Worm (Caenorhabditis elegans) whole organism, late embryonic: ENCODE results near the gene zfp-3.

Experiments used
- C08G9.2 ChIP-seq: sonication (generic microtip); optimal IDR thresholded peaks from 2 replicates; lab custom pipeline; 2016; ENCODE audit warnings: mild to moderate bottlenecking, missing genetic modification characterization, moderate library complexity, missing compliant biosample characterization
- C38D4.7 ChIP-seq: fragments of 200-800 bp; sonication (Bioruptor generic); optimal IDR thresholded peaks from 2 replicates; lab custom pipeline; 2018; ENCODE audit warnings: mild to moderate bottlenecking, missing genetic modification characterization, moderate library complexity, missing compliant biosample characterization
- K02D7.2 ChIP-seq: sonication (generic microtip); optimal IDR thresholded peaks from 2 replicates; lab custom pipeline; 2017; ENCODE audit warnings: mild to moderate bottlenecking, missing genetic modification characterization, missing compliant biosample characterization
- K09A11.1 ChIP-seq: sonication (generic microtip); optimal IDR thresholded peaks from 2 replicates; lab custom pipeline; 2017; ENCODE audit warnings: antibody characterized with exemption, mild to moderate bottlenecking, missing genetic modification characterization, missing compliant biosample characterization; ENCODE audit not compliant: insufficient read depth
- ahr-1 ChIP-seq: sonication (generic microtip); optimal IDR thresholded peaks from 2 replicates; lab custom pipeline; 2016; ENCODE audit warnings: missing genetic modification characterization, missing compliant biosample characterization
- ama-1 ChIP-seq: fragments of 150-350 bp; optimal IDR thresholded peaks from 2 replicates; lab custom pipeline; 2014
- ceh-14 ChIP-seq: sonication (generic microtip); optimal IDR thresholded peaks from 2 replicates; lab custom pipeline; 2016; ENCODE audit warnings: missing genotype, missing genetic modification characterization, missing compliant biosample characterization
- ceh-19 ChIP-seq: fragments of 200-800 bp; sonication (Bioruptor generic); optimal IDR thresholded peaks from 2 replicates; lab custom pipeline; 2018; ENCODE audit warnings: mild to moderate bottlenecking, missing genetic modification characterization, missing compliant biosample characterization
- ceh-2 ChIP-seq: sonication (generic microtip); optimal IDR thresholded peaks from 2 replicates; lab custom pipeline; 2016; ENCODE audit warnings: missing genotype, missing genetic modification characterization, missing compliant biosample characterization
- ceh-24 ChIP-seq: sonication (generic microtip); optimal IDR thresholded peaks from 2 replicates; lab custom pipeline; 2016; ENCODE audit warnings: mild to moderate bottlenecking, missing genetic modification characterization, missing compliant biosample characterization
- ceh-34 ChIP-seq: sonication (generic microtip); optimal IDR thresholded peaks from 2 replicates; lab custom pipeline; 2016; ENCODE audit warnings: mild to moderate bottlenecking, missing genetic modification characterization, missing compliant biosample characterization
- ceh-48 ChIP-seq: sonication (generic microtip); optimal IDR thresholded peaks from 2 replicates; lab custom pipeline; 2016; ENCODE audit warnings: missing genetic modification characterization, inconsistent platforms, missing compliant biosample characterization
- che-1 ChIP-seq: sonication (generic microtip); optimal IDR thresholded peaks from 2 replicates; lab custom pipeline; 2016; ENCODE audit warnings: mild to moderate bottlenecking, missing genetic modification characterization, missing compliant biosample characterization
- ets-4 ChIP-seq: sonication (generic microtip); optimal IDR thresholded peaks from 2 replicates; lab custom pipeline; 2016; ENCODE audit warnings: missing genetic modification characterization, missing compliant biosample characterization
- fax-1 ChIP-seq: sonication (generic microtip); optimal IDR thresholded peaks from 2 replicates; lab custom pipeline; 2016; ENCODE audit warnings: missing genotype, missing genetic modification characterization, missing compliant biosample characterization
- fkh-10 ChIP-seq: fragments of 150-350 bp; optimal IDR thresholded peaks from 2 replicates; lab custom pipeline; 2014; ENCODE audit warnings: missing biosample characterization, missing genetic modification reagents, missing genetic modification characterization
- hlh-15 ChIP-seq: sonication (generic microtip); optimal IDR thresholded peaks from 2 replicates; lab custom pipeline; 2016; ENCODE audit warnings: missing genetic modification characterization, missing compliant biosample characterization
- hlh-6 ChIP-seq: sonication (generic microtip); optimal IDR thresholded peaks from 2 replicates; lab custom pipeline; 2016; ENCODE audit warnings: missing genotype, missing genetic modification characterization, missing compliant biosample characterization
- lim-6 ChIP-seq: sonication (generic microtip); optimal IDR thresholded peaks from 2 replicates; lab custom pipeline; 2016; ENCODE audit warnings: missing genetic modification characterization, missing compliant biosample characterization
- lin-11 ChIP-seq: fragments of 200-800 bp; sonication (Bioruptor generic); optimal IDR thresholded peaks from 2 replicates; lab custom pipeline; 2018; ENCODE audit warnings: mild to moderate bottlenecking, missing genetic modification characterization, missing compliant biosample characterization
- madf-2 ChIP-seq: sonication (generic microtip); optimal IDR thresholded peaks from 2 replicates; lab custom pipeline; 2017; ENCODE audit warnings: missing genetic modification characterization, missing compliant biosample characterization
- nfya-1 ChIP-seq: sonication (generic microtip); optimal IDR thresholded peaks from 2 replicates; lab custom pipeline; 2017; ENCODE audit warnings: missing genetic modification characterization, mild to moderate bottlenecking, missing compliant biosample characterization, antibody characterized with exemption, moderate library complexity
- nhr-232 ChIP-seq: sonication (generic microtip); optimal IDR thresholded peaks from 2 replicates; lab custom pipeline; 2016; ENCODE audit warnings: missing genetic modification characterization, missing compliant biosample characterization
- npax-4 ChIP-seq: sonication (generic microtip); optimal IDR thresholded peaks from 2 replicates; lab custom pipeline; 2016; ENCODE audit warnings: missing genetic modification characterization, missing compliant biosample characterization
- odd-2 ChIP-seq: sonication (generic microtip); optimal IDR thresholded peaks from 2 replicates; lab custom pipeline; 2017; ENCODE audit warnings: antibody characterized with exemption, mild to moderate bottlenecking, missing genetic modification characterization, missing compliant biosample characterization
- pat-9 ChIP-seq: fragments of 200-800 bp; sonication (Bioruptor generic); optimal IDR thresholded peaks from 2 replicates; lab custom pipeline; 2018; ENCODE audit warnings: mild to moderate bottlenecking, missing genetic modification characterization, moderate library complexity, missing compliant biosample characterization
- pax-1 ChIP-seq: fragments of 150-350 bp; optimal IDR thresholded peaks from 2 replicates; lab custom pipeline; 2014; ENCODE audit warnings: missing biosample characterization, missing genetic modification characterization
- pha-4 ChIP-seq: fragments of 150-350 bp; optimal IDR thresholded peaks from 2 replicates; lab custom pipeline; 2018; ENCODE audit warnings: missing biosample characterization, missing genetic modification reagents, missing genetic modification characterization
- pqm-1 ChIP-seq: sonication (generic microtip); optimal IDR thresholded peaks from 2 replicates; lab custom pipeline; 2016; ENCODE audit warnings: missing genetic modification characterization, missing compliant biosample characterization
- pros-1 ChIP-seq: fragments of 150-350 bp; optimal IDR thresholded peaks from 2 replicates; lab custom pipeline; 2014; ENCODE audit warnings: missing biosample characterization, missing genetic modification reagents, missing genetic modification characterization
- ref-2 ChIP-seq: sonication (generic microtip); optimal IDR thresholded peaks from 2 replicates; lab custom pipeline; 2016; ENCODE audit warnings: missing genetic modification characterization, missing compliant biosample characterization
- rnt-1 ChIP-seq: sonication (generic microtip); optimal IDR thresholded peaks from 2 replicates; lab custom pipeline; 2016; ENCODE audit warnings: missing genetic modification characterization, missing compliant biosample characterization
- sdc-2 ChIP-seq: sonication (generic microtip); optimal IDR thresholded peaks from 2 replicates; lab custom pipeline; 2016; ENCODE audit warnings: missing genotype, missing genetic modification characterization, missing compliant biosample characterization
- sox-4 ChIP-seq: sonication (generic microtip); optimal IDR thresholded peaks from 2 replicates; lab custom pipeline; 2017; ENCODE audit warnings: mild to moderate bottlenecking, missing genetic modification characterization, inconsistent platforms, missing compliant biosample characterization
- syd-9 ChIP-seq: sonication (generic microtip); optimal IDR thresholded peaks from 2 replicates; lab custom pipeline; 2016; ENCODE audit warnings: mild to moderate bottlenecking, missing genetic modification characterization, moderate library complexity, missing compliant biosample characterization
- unc-3 ChIP-seq, 2 experiments: fragments of 200-800 bp in 1 of 2; sonication (Bioruptor generic) in 1 of 2; sonication (generic microtip) in 1 of 2; conservative IDR thresholded peaks in 1 of 2; optimal IDR thresholded peaks in 1 of 2; 2 replicates each; pipeline versions ENCODE4 v1.3.6 to Lab custom; 2016 to 2022; ENCODE audit warnings: missing compliant biosample characterization in 2 of 2, missing genetic modification characterization in 2 of 2, missing genetic modification reagents in 1 of 2
- unc-55 ChIP-seq: sonication (generic microtip); optimal IDR thresholded peaks from 2 replicates; lab custom pipeline; 2017; ENCODE audit warnings: missing biosample characterization, missing genetic modification reagents, missing genetic modification characterization
- unc-86 ChIP-seq: sonication (generic microtip); optimal IDR thresholded peaks from 2 replicates; lab custom pipeline; 2016; ENCODE audit warnings: missing genetic modification characterization, missing compliant biosample characterization
- zip-5 ChIP-seq: sonication (generic microtip); optimal IDR thresholded peaks from 2 replicates; lab custom pipeline; 2016; ENCODE audit warnings: missing genetic modification characterization, missing compliant biosample characterization
- ztf-16 ChIP-seq: sonication (generic microtip); optimal IDR thresholded peaks from 2 replicates; lab custom pipeline; 2017; ENCODE audit warnings: missing genetic modification characterization, missing compliant biosample characterization

zfp-3 gene

ce11 chrX:1426425-1426824 is 20.0 kb downstream of the zfp-3 start, which contains the start of gene F19G12.11 (continued):
- TF ChIP-seq hlh-6 (tag; lab: Kevin White, UChicago) (no peak), rnt-1 (no peak)

- TF ChIP-seq odd-2 (tag; lab: Kevin White, UChicago) (no peak), pha-4 (no peak), nhr-232 (tag; lab: Kevin White, UChicago) (no peak), ceh-24 (tag; lab: Kevin White, UChicago) (no peak), unc-86 (tag; lab: Kevin White, UChicago) (no peak), syd-9 (tag; lab: Kevin White, UChicago) (no peak), pqm-1 (tag; lab: Kevin White, UChicago) (no peak), fkh-10 (no peak), zip-5 (tag; lab: Kevin White, UChicago) (no peak), unc-3 (GFP tag; conservative IDR thresholded peaks at IDR 0.05; lab: Robert Waterston, UW) (no peak), unc-3 (tag; optimal IDR thresholded peaks at IDR 0.05; lab: Kevin White, UChicago) (no peak), nfya-1 (tag; lab: Kevin White, UChicago) (no peak), ceh-2 (tag; lab: Kevin White, UChicago) (no peak), fax-1 (tag; lab: Kevin White, UChicago) (no peak), ref-2 (tag; lab: Kevin White, UChicago) (no peak), sdc-2 (no peak), hlh-15 (tag; lab: Kevin White, UChicago) (no peak), ahr-1 (no peak), pros-1 (tag; lab: Kevin White, UChicago) (no peak), C08G9.2 (no peak)
Measured at ce11 chrX:1424509-1424908, 21.9 kb downstream of the zfp-3 start, which contains the start of gene F19G12.3. Gene F19G12.3, plus strand, starts transcription at chrX:1424809.

DNA sequence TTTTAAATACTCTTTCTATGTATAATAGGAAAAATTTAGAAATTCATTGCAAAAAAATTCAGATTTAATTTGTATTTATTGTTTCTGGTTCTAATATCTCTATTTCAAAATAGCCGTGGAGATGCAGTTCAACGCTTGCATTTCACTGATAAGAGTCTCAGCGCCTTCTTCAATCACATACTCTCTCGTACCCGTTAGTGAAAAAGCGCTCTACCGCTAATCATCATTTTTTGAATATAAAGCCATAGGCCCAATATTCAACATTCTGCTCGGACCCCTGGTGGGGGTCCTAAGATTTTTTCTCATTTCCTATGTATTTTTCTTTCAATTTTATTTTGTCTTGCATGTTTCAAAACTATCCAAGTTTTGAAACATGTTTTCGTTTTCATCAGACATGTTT is 25.9 kb downstream of the zfp-3 start:
- TF ChIP-seq ama-1 (no peak), ceh-34 (tag; lab: Kevin White, UChicago) (no peak), hlh-15 (tag; lab: Kevin White, UChicago) (no peak), pat-9 (tag; lab: Kevin White, UChicago) (no peak), odd-2 (tag; lab: Kevin White, UChicago) (no peak), sox-4 (tag; lab: Kevin White, UChicago) (no peak), pax-1 (tag; lab: Kevin White, UChicago) (no peak), ets-4 (tag; lab: Kevin White, UChicago) (no peak), unc-3 (GFP tag; conservative IDR thresholded peaks at IDR 0.05; lab: Robert Waterston, UW) (no peak), unc-3 (tag; optimal IDR thresholded peaks at IDR 0.05; lab: Kevin White, UChicago) (no peak), madf-2 (tag; lab: Kevin White, UChicago) (no peak), lin-11 (tag; lab: Kevin White, UChicago) (no peak), ceh-2 (tag; lab: Kevin White, UChicago) (no peak)

DNA sequence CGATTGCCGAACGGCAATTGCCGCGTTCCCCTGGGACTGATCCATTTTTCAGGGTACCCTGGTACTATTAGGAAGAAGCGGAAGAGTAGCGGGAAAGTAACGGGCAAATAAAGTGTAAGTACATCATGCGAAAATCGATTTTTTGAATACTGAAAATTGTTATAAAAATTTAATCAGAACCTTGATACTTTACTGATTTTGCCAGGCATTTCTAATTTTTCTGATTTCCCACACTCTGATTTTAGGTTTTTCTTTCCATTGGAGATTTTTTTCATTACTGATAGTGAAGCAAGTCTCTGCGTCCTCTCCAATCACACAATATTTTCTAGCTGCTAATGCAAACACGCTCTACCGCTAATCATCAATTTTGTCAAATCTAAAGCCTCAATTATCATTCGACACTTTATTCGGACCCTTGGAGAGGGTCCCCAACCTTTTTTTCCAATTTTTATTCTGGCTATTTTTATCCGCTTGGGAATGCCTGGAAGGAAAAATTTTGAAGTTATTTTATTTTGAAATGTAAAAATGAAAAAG is 27.2 kb downstream of the zfp-3 start, which contains the start of gene F19G12.9:
F19G12.9 (plus strand) TSS at position 51 of the 534 bp plus-strand sequence.
- no peak for TF ChIP-seq lim-6
- TF ChIP-seq C08G9.2: no peak
- TF ChIP-seq sox-4 (tag; lab: Kevin White, UChicago): no peak
- TF ChIP-seq K02D7.2 (tag; lab: Kevin White, UChicago): no peak
- TF ChIP-seq fkh-10: no peak
- no peak for TF ChIP-seq ceh-14
- TF ChIP-seq hlh-6 (tag; lab: Kevin White, UChicago): no peak
- no peak for TF ChIP-seq ceh-19 (GFP tag; lab: Kevin White, UChicago)
- no peak for TF ChIP-seq ceh-48 (tag; lab: Kevin White, UChicago)
- no peak for TF ChIP-seq ets-4 (tag; lab: Kevin White, UChicago)
- no peak for TF ChIP-seq npax-4 (tag; lab: Kevin White, UChicago)
- no peak for TF ChIP-seq pqm-1 (tag; lab: Kevin White, UChicago)
- no peak for TF ChIP-seq C38D4.7 (GFP tag; lab: Kevin White, UChicago)
- TF ChIP-seq ref-2 (tag; lab: Kevin White, UChicago): no peak
- no peak for TF ChIP-seq che-1 (tag; lab: Kevin White, UChicago)
- no peak for TF ChIP-seq pat-9 (tag; lab: Kevin White, UChicago)
- no peak for TF ChIP-seq ahr-1
- no peak for TF ChIP-seq unc-55 (GFP tag; lab: Kevin White, UChicago)
- TF ChIP-seq ztf-16 (tag; lab: Kevin White, UChicago): no peak
- TF ChIP-seq K09A11.1: no peak
- TF ChIP-seq, all 69 proteins: peak for 0
